Worm (Caenorhabditis elegans): ENCODE results near the gene B0286.1.

The B0286.1 gene

ce11 chrII:4434278-4434677, 56.0 kb downstream of the B0286.1 start:
- no peak for TF ChIP-seq tbx-37 (GFP tag; conservative IDR thresholded peaks at IDR 0.05)
- no peak for TF ChIP-seq aly-1 (tag; optimal IDR thresholded peaks at IDR 0.05)
- no peak for TF ChIP-seq ets-7 (tag; optimal IDR thresholded peaks at IDR 0.05)
- no peak for TF ChIP-seq F13C5.2 (tag; optimal IDR thresholded peaks at IDR 0.05)
- no peak for TF ChIP-seq ceh-36 (tag; optimal IDR thresholded peaks at IDR 0.05)
- no peak for TF ChIP-seq ceh-13 (GFP tag; optimal IDR thresholded peaks at IDR 0.05)
- no peak for TF ChIP-seq flt-1 (GFP tag; IDR thresholded peaks at IDR 0.05)
- no peak for TF ChIP-seq sea-1 (GFP tag; conservative IDR thresholded peaks at IDR 0.05)
- TF ChIP-seq hmbx-1 (tag; optimal IDR thresholded peaks at IDR 0.05) = no peak
- TF ChIP-seq tbx-11 (GFP tag; IDR thresholded peaks at IDR 0.05) = no peak
- no peak for TF ChIP-seq scrt-1 (GFP tag; IDR thresholded peaks at IDR 0.05)
- TF ChIP-seq ama-1 (optimal IDR thresholded peaks at IDR 0.05) = no peak
- no peak for TF ChIP-seq hmg-4 (GFP tag; optimal IDR thresholded peaks at IDR 0.05)
- no peak for TF ChIP-seq tra-4 (tag; optimal IDR thresholded peaks at IDR 0.05)

DNA sequence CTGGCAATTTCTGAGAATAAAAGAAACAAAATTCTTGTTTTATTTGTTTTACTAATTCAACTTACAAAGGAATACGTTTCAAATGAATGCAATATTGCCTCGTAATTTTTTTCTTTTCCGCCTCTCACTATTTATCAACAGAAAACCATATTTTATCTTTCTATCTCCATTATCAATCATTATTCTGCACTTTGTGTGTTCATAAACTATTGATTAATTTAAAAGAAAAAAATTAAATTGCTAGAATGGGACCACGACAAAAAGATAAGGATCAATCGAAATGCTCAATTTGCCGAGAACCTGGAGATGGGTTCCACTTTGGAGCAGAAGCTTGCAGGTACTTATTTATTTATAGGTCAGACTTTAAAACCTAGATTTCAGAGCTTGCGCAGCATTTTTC, 56.8 kb downstream of the B0286.1 start, which contains the start of gene nhr-273:
TSS of gene nhr-273 (plus strand) at position 167 of the 400 bp plus-strand sequence.
- TF ChIP-seq ceh-36 (tag; optimal IDR thresholded peaks at IDR 0.05) = no peak
- no peak for TF ChIP-seq tbx-11 (GFP tag; IDR thresholded peaks at IDR 0.05)
- TF ChIP-seq flt-1 (GFP tag; IDR thresholded peaks at IDR 0.05) = no peak
- no peak for TF ChIP-seq tbx-37 (GFP tag; conservative IDR thresholded peaks at IDR 0.05)
- TF ChIP-seq sea-1 (GFP tag; conservative IDR thresholded peaks at IDR 0.05) = no peak
- no peak for TF ChIP-seq B0310.2 (tag; optimal IDR thresholded peaks at IDR 0.05)
- no peak for TF ChIP-seq hmg-4 (GFP tag; optimal IDR thresholded peaks at IDR 0.05)
- TF ChIP-seq F13C5.2 (tag; optimal IDR thresholded peaks at IDR 0.05) = no peak
- no peak for TF ChIP-seq pes-1 (GFP tag; IDR thresholded peaks at IDR 0.05)
- TF ChIP-seq hmbx-1 (tag; optimal IDR thresholded peaks at IDR 0.05) = no peak
- no peak for TF ChIP-seq aly-1 (tag; optimal IDR thresholded peaks at IDR 0.05)
- TF ChIP-seq tra-4 (tag; optimal IDR thresholded peaks at IDR 0.05) = no peak
- no peak for TF ChIP-seq scrt-1 (GFP tag; IDR thresholded peaks at IDR 0.05)

All from whole organism, early embryonic.